Fruit fly (Drosophila melanogaster) whole organism: Measurements from ENCODE around the gene CG3698.

Source experiments
- CG8478 ChIP-seq: fragments of >200 bp; optimal IDR thresholded peaks from 2 replicates; lab custom pipeline; 2018; ENCODE audit warnings: inconsistent platforms
- Dll ChIP-seq: fragments of >200 bp; optimal IDR thresholded peaks from 2 replicates; lab custom pipeline; 2017
- EcR ChIP-seq, 2 experiments: fragments of >200 bp; optimal IDR thresholded peaks; 2 replicates each; lab custom pipeline; 2017; ENCODE audit warnings: missing biosample characterization in 2 of 2, missing genetic modification characterization in 2 of 2, missing genetic modification reagents in 2 of 2
- pan ChIP-seq: fragments of >200 bp; optimal IDR thresholded peaks from 2 replicates; lab custom pipeline; 2017
- psq ChIP-seq: fragments of >200 bp; optimal IDR thresholded peaks from 2 replicates; lab custom pipeline; 2017
- usp ChIP-seq: fragments of >200 bp; optimal IDR thresholded peaks from 2 replicates; lab custom pipeline; 2017; ENCODE audit warnings: missing biosample characterization, missing genetic modification characterization, mixed read lengths

CG3698 gene

dm6 chr3L:20785742-20786427, 12.3 kb downstream of the CG3698 start, which contains the start of gene Pcif1:
Gene Pcif1, minus strand, starts transcription at chr3L:20786197.
- TF ChIP-seq CG8478 (lab: Kevin White, UChicago) = no peak
- no peak for TF ChIP-seq psq
- TF ChIP-seq Dll (lab: Kevin White, UChicago) = no peak
- TF ChIP-seq usp = no peak
- TF ChIP-seq EcR (GFP tag; optimal IDR thresholded peaks at IDR 0.05; lab: Kevin White, UChicago) = no peak
- no peak for TF ChIP-seq pan (lab: Kevin White, UChicago)

dm6 chr3L:20784812-20785671, 13.1 kb downstream of the CG3698 start:
- no peak for TF ChIP-seq psq
- TF ChIP-seq Dll (lab: Kevin White, UChicago) = peak; percentile 93
- no peak for TF ChIP-seq EcR (GFP tag; optimal IDR thresholded peaks at IDR 0.05; lab: Kevin White, UChicago)

dm6 chr3L:20784394-20784793, 13.8 kb downstream of the CG3698 start:
- TF ChIP-seq EcR (GFP tag; optimal IDR thresholded peaks at IDR 0.05; lab: Kevin White, UChicago) (no peak), Dll (lab: Kevin White, UChicago) (peak; percentile 16)

- no peak for TF ChIP-seq Dll (lab: Kevin White, UChicago)
- no peak for TF ChIP-seq CG8478 (lab: Kevin White, UChicago)
- TF ChIP-seq pan (lab: Kevin White, UChicago) = no peak
- no peak for TF ChIP-seq usp
- TF ChIP-seq EcR (GFP tag; optimal IDR thresholded peaks at IDR 0.05; lab: Kevin White, UChicago) = no peak
- no peak for TF ChIP-seq psq
Measured at dm6 chr3L:20778224-20779063, 19.7 kb downstream of the CG3698 start, which contains the start of the genes Pex16 and Pex14. Gene Pex16, minus strand, starts transcription at chr3L:20778264. Gene Pex14, plus strand, starts transcription at chr3L:20778799.

- no peak for TF ChIP-seq Dll (lab: Kevin White, UChicago)
- no peak for TF ChIP-seq EcR (GFP tag; optimal IDR thresholded peaks at IDR 0.05; lab: Kevin White, UChicago)
- no peak for TF ChIP-seq pan (lab: Kevin White, UChicago)
- TF ChIP-seq CG8478 (lab: Kevin White, UChicago) = no peak
- TF ChIP-seq usp = no peak
- TF ChIP-seq psq = no peak
Measured at dm6 chr3L:20777496-20777895, 20.7 kb downstream of the CG3698 start.

- TF ChIP-seq psq (no peak), usp (no peak), Dll (lab: Kevin White, UChicago) (no peak)
Measured at dm6 chr3L:20772647-20773015, 25.5 kb downstream of the CG3698 start.

- no peak for TF ChIP-seq CG8478 (lab: Kevin White, UChicago)
- no peak for TF ChIP-seq Dll (lab: Kevin White, UChicago)
- TF ChIP-seq usp = no peak
- TF ChIP-seq psq = no peak
- TF ChIP-seq EcR (GFP tag; optimal IDR thresholded peaks at IDR 0.05; lab: Kevin White, UChicago) = no peak
- TF ChIP-seq pan (lab: Kevin White, UChicago) = no peak
Measured at dm6 chr3L:20771891-20772646, 26.1 kb downstream of the CG3698 start.

dm6 chr3L:20771001-20771890, 26.9 kb downstream of the CG3698 start, which contains the start of the genes CG4042 and Pitslre:
Gene CG4042, minus strand, starts transcription at chr3L:20771507.
Gene Pitslre, plus strand, starts transcription at chr3L:20771528.
- TF ChIP-seq usp (no peak), psq (no peak), CG8478 (lab: Kevin White, UChicago) (no peak), EcR (GFP tag; optimal IDR thresholded peaks at IDR 0.05; lab: Kevin White, UChicago) (no peak), pan (lab: Kevin White, UChicago) (no peak), Dll (lab: Kevin White, UChicago) (no peak)

dm6 chr3L:20769350-20769749, 28.8 kb downstream of the CG3698 start, which contains the start of the genes CG4074 and CG4186:
Gene CG4074, minus strand, starts transcription at chr3L:20769500.
Gene CG4186, plus strand, starts transcription at chr3L:20769586.
- TF ChIP-seq psq (no peak), Dll (lab: Kevin White, UChicago) (no peak), CG8478 (lab: Kevin White, UChicago) (no peak), pan (lab: Kevin White, UChicago) (no peak), EcR (GFP tag; optimal IDR thresholded peaks at IDR 0.05; lab: Kevin White, UChicago) (no peak), usp (no peak)

- no peak for TF ChIP-seq psq
- TF ChIP-seq CG8478 (lab: Kevin White, UChicago) = no peak
- TF ChIP-seq Dll (lab: Kevin White, UChicago) = no peak
- no peak for TF ChIP-seq pan (lab: Kevin White, UChicago)
- TF ChIP-seq usp = no peak
- no peak for TF ChIP-seq EcR (GFP tag; optimal IDR thresholded peaks at IDR 0.05; lab: Kevin White, UChicago)
Measured at dm6 chr3L:20767227-20767626, 30.9 kb downstream of the CG3698 start.
